Fruit fly (Drosophila melanogaster) whole organism, embryonic: Measurements from ENCODE around the gene Clamp.

Experiments
- Adf1 ChIP-seq: fragments of 200-800 bp; sonication (Bioruptor generic); IDR thresholded peaks from 2 replicates; pipeline ENCODE4 v1.3.6; 2022; ENCODE audit warnings: missing biosample characterization, missing genetic modification characterization
- Atf3 ChIP-seq: fragments of 200-800 bp; sonication (Bioruptor generic); optimal IDR thresholded peaks from 3 replicates; lab custom pipeline; 2016; ENCODE audit warnings: missing biosample characterization, missing genetic modification characterization
- CG10366 ChIP-seq: fragments of 200-800 bp; sonication (Bioruptor generic); IDR thresholded peaks from 2 replicates; pipeline ENCODE4 v1.3.6; 2022; ENCODE audit warnings: missing biosample characterization, missing genetic modification characterization
- CG10565 ChIP-seq: fragments of 200-800 bp; sonication (Bioruptor generic); optimal IDR thresholded peaks from 3 replicates; lab custom pipeline; 2016; ENCODE audit warnings: missing biosample characterization, mild to moderate bottlenecking, missing genetic modification characterization
- CG10654 ChIP-seq: fragments of 200-800 bp; sonication (Bioruptor generic); optimal IDR thresholded peaks from 2 replicates; lab custom pipeline; 2016; ENCODE audit warnings: missing biosample characterization, missing genetic modification characterization
- CG11560 ChIP-seq: fragments of 200-800 bp; sonication (Bioruptor generic); IDR thresholded peaks from 3 replicates; pipeline ENCODE4 v1.3.6; 2022; ENCODE audit warnings: missing biosample characterization, missing genetic modification characterization
- CG11696 ChIP-seq: fragments of 200-800 bp; sonication (Bioruptor generic); IDR thresholded peaks from 2 replicates; pipeline ENCODE4 v1.3.6; 2022; ENCODE audit warnings: missing biosample characterization, missing genetic modification characterization
- CG12942 ChIP-seq: fragments of 200-800 bp; sonication (Bioruptor generic); optimal IDR thresholded peaks from 3 replicates; lab custom pipeline; 2016; ENCODE audit warnings: missing biosample characterization, missing genetic modification characterization
- CG17328 ChIP-seq: fragments of 200-800 bp; sonication (Bioruptor generic); IDR thresholded peaks from 2 replicates; pipeline ENCODE4 v1.3.6; 2022; ENCODE audit warnings: missing biosample characterization, missing genetic modification characterization
- CG17829 ChIP-seq: fragments of 200-800 bp; optimal IDR thresholded peaks from 2 replicates; lab custom pipeline; 2019; ENCODE audit warnings: missing biosample characterization, mild to moderate bottlenecking, missing genetic modification characterization, moderate library complexity
- CG18476 ChIP-seq: fragments of 200-800 bp; sonication (Bioruptor generic); optimal IDR thresholded peaks from 2 replicates; lab custom pipeline; 2016; ENCODE audit warnings: missing biosample characterization, mild to moderate bottlenecking, missing genetic modification characterization
- CG18599 ChIP-seq: fragments of 200-800 bp; sonication (Bioruptor generic); optimal IDR thresholded peaks from 3 replicates; lab custom pipeline; 2017; ENCODE audit warnings: missing biosample characterization, missing genetic modification characterization, mild to moderate bottlenecking, moderate library complexity, missing genetic modification reagents
- CG4730 ChIP-seq: fragments of 200-800 bp; sonication (Bioruptor generic); IDR thresholded peaks from 2 replicates; pipeline ENCODE4 v1.3.6; 2022; ENCODE audit warnings: missing biosample characterization, missing genetic modification characterization
- CG6654 ChIP-seq: fragments of 200-800 bp; sonication (Bioruptor generic); optimal IDR thresholded peaks from 2 replicates; lab custom pipeline; 2017; ENCODE audit warnings: missing biosample characterization, mild to moderate bottlenecking, missing genetic modification characterization
- CG6791 ChIP-seq: fragments of 200-800 bp; sonication (Bioruptor generic); IDR thresholded peaks from 3 replicates; pipeline ENCODE4 v1.3.6; 2022; ENCODE audit warnings: missing biosample characterization, missing genetic modification characterization; ENCODE audit not compliant: partially characterized antibody
- CG6854 ChIP-seq: fragments of 200-800 bp; sonication (Bioruptor generic); optimal IDR thresholded peaks from 3 replicates; lab custom pipeline; 2017; ENCODE audit warnings: missing biosample characterization, mild to moderate bottlenecking, missing genetic modification characterization
- CG7556 ChIP-seq: fragments of 200-800 bp; sonication (Bioruptor generic); optimal IDR thresholded peaks from 2 replicates; lab custom pipeline; 2017; ENCODE audit warnings: missing biosample characterization, mild to moderate bottlenecking, missing genetic modification characterization
- Chrac-16 ChIP-seq: fragments of 200-800 bp; sonication (Bioruptor generic); optimal IDR thresholded peaks from 3 replicates; lab custom pipeline; 2016; ENCODE audit warnings: missing biosample characterization, missing genetic modification characterization
- Dfd ChIP-seq, 2 experiments: fragments of >200 bp; optimal IDR thresholded peaks; 2 replicates each; lab custom pipeline; 2017; ENCODE audit warnings: missing biosample characterization in 2 of 2, missing genetic modification characterization in 2 of 2
- Dip3 ChIP-seq: fragments of 200-800 bp; sonication (Bioruptor generic); optimal IDR thresholded peaks from 3 replicates; lab custom pipeline; 2016; ENCODE audit warnings: missing biosample characterization, missing genetic modification characterization
- Dll ChIP-seq: fragments of 200-800 bp; sonication (Bioruptor generic); IDR thresholded peaks from 4 replicates; pipeline ENCODE4 v1.3.6; 2022; ENCODE audit warnings: missing biosample characterization, missing genetic modification characterization; ENCODE audit not compliant: partially characterized antibody
- Doc3 ChIP-seq: fragments of 200-800 bp; sonication (Bioruptor generic); IDR thresholded peaks from 3 replicates; pipeline ENCODE4 v1.3.6; 2022; ENCODE audit warnings: missing biosample characterization, missing genetic modification characterization; ENCODE audit not compliant: partially characterized antibody
- Dref ChIP-seq: fragments of 200-800 bp; sonication (Bioruptor generic); IDR thresholded peaks from 2 replicates; pipeline ENCODE4 v1.3.6; 2022; ENCODE audit warnings: missing biosample characterization, missing genetic modification characterization
- E2f2 ChIP-seq: fragments of 200-800 bp; sonication (Bioruptor generic); IDR thresholded peaks from 2 replicates; pipeline ENCODE4 v1.3.6; 2022; ENCODE audit warnings: missing biosample characterization, missing genetic modification characterization
- Eip74EF ChIP-seq, 2 experiments: fragments of 200-800 bp in 1 of 2; fragments of >200 bp in 1 of 2; sonication (Bioruptor generic) in 1 of 2; optimal IDR thresholded peaks; 2 replicates each; lab custom pipeline; 2017 to 2019; ENCODE audit warnings: missing biosample characterization in 2 of 2, missing genetic modification characterization in 2 of 2, mild to moderate bottlenecking in 1 of 2, moderate library complexity in 1 of 2
- Nf-YC ChIP-seq: fragments of 200-800 bp; optimal IDR thresholded peaks from 3 replicates; lab custom pipeline; 2019; ENCODE audit warnings: missing biosample characterization, mild to moderate bottlenecking, missing genetic modification characterization, moderate library complexity
- Sin3A ChIP-seq: fragments of >200 bp; optimal IDR thresholded peaks from 2 replicates; lab custom pipeline; 2018
- Sox100B ChIP-seq: fragments of 200-800 bp; sonication (Bioruptor generic); optimal IDR thresholded peaks from 3 replicates; lab custom pipeline; 2018; ENCODE audit warnings: missing biosample characterization, mild to moderate bottlenecking, missing genetic modification characterization
- ash1 ChIP-seq: fragments of 200-800 bp; sonication (Bioruptor generic); optimal IDR thresholded peaks from 2 replicates; lab custom pipeline; 2018; ENCODE audit warnings: missing biosample characterization, mild to moderate bottlenecking, missing genetic modification characterization
- br ChIP-seq: fragments of >200 bp; optimal IDR thresholded peaks from 2 replicates; lab custom pipeline; 2017
- caup ChIP-seq: fragments of 200-800 bp; sonication (Bioruptor generic); optimal IDR thresholded peaks from 3 replicates; lab custom pipeline; 2017; ENCODE audit warnings: missing biosample characterization, mild to moderate bottlenecking, missing genetic modification characterization, moderate library complexity; ENCODE audit not compliant: severe bottlenecking
- crc ChIP-seq: fragments of 200-800 bp; sonication (Bioruptor generic); optimal IDR thresholded peaks from 2 replicates; lab custom pipeline; 2016; ENCODE audit warnings: missing biosample characterization, missing genetic modification characterization
- crol ChIP-seq: fragments of 200-800 bp; sonication (Bioruptor generic); IDR thresholded peaks from 2 replicates; pipeline ENCODE4 v1.3.6; 2022; ENCODE audit warnings: missing biosample characterization, missing genetic modification characterization
- da ChIP-seq: fragments of 200-800 bp; sonication (Bioruptor generic); optimal IDR thresholded peaks from 2 replicates; lab custom pipeline; 2016; ENCODE audit warnings: missing biosample characterization, missing genetic modification characterization
- dmrt99B ChIP-seq: fragments of 200-800 bp; sonication (Bioruptor generic); optimal IDR thresholded peaks from 2 replicates; lab custom pipeline; 2018; ENCODE audit warnings: missing biosample characterization, mild to moderate bottlenecking, missing genetic modification characterization, moderate library complexity
- jumu ChIP-seq: fragments of 200-800 bp; sonication (Bioruptor generic); optimal IDR thresholded peaks from 3 replicates; lab custom pipeline; 2016; ENCODE audit warnings: missing biosample characterization, missing genetic modification characterization
- kah ChIP-seq: fragments of 200-800 bp; sonication (Bioruptor generic); optimal IDR thresholded peaks from 2 replicates; lab custom pipeline; 2018; ENCODE audit warnings: missing biosample characterization, mild to moderate bottlenecking, missing genetic modification characterization
- nom ChIP-seq: fragments of 200-800 bp; sonication (Bioruptor generic); optimal IDR thresholded peaks from 2 replicates; lab custom pipeline; 2017; ENCODE audit warnings: missing biosample characterization, missing genetic modification characterization, mild to moderate bottlenecking, moderate library complexity, missing genetic modification reagents
- onecut ChIP-seq: fragments of 200-800 bp; sonication (Bioruptor generic); IDR thresholded peaks from 2 replicates; pipeline ENCODE4 v1.3.6; 2022; ENCODE audit warnings: missing biosample characterization, missing genetic modification characterization
- prd ChIP-seq, 3 experiments: fragments of >200 bp in 2 of 3; fragments of 200-800 bp in 1 of 3; sonication (Bioruptor generic) in 1 of 3; optimal IDR thresholded peaks in 2 of 3; IDR thresholded peaks in 1 of 3; 2 replicates in 2 of 3; 3 replicates in 1 of 3; pipeline versions ENCODE4 v1.3.6 to Lab custom; 2017 to 2022; ENCODE audit warnings: missing biosample characterization in 1 of 3, missing genetic modification characterization in 1 of 3
- ranshi ChIP-seq: fragments of 200-800 bp; sonication (Bioruptor generic); IDR thresholded peaks from 2 replicates; pipeline ENCODE4 v1.3.6; 2022; ENCODE audit warnings: missing biosample characterization, missing genetic modification characterization
- row ChIP-seq: fragments of 200-800 bp; sonication (Bioruptor generic); IDR thresholded peaks from 3 replicates; pipeline ENCODE4 v1.3.6; 2022; ENCODE audit warnings: missing biosample characterization, missing genetic modification characterization
- sc ChIP-seq, 3 experiments: fragments of >200 bp in 2 of 3; fragments of 200-800 bp in 1 of 3; sonication (Bioruptor generic) in 1 of 3; optimal IDR thresholded peaks; 2 replicates in 2 of 3; 3 replicates in 1 of 3; lab custom pipeline; 2017; ENCODE audit warnings: mild to moderate bottlenecking in 1 of 3, missing biosample characterization in 1 of 3, missing genetic modification characterization in 1 of 3, missing genetic modification reagents in 1 of 3
- schlank ChIP-seq: fragments of 200-800 bp; sonication (Bioruptor generic); optimal IDR thresholded peaks from 2 replicates; lab custom pipeline; 2018; ENCODE audit warnings: missing biosample characterization, mild to moderate bottlenecking, missing genetic modification characterization
- slp2 ChIP-seq: fragments of 200-800 bp; sonication (Bioruptor generic); optimal IDR thresholded peaks from 2 replicates; lab custom pipeline; 2016; ENCODE audit warnings: missing biosample characterization, missing genetic modification characterization
- tll ChIP-seq, 2 experiments: fragments of 200-800 bp in 1 of 2; fragments of >200 bp in 1 of 2; sonication (Bioruptor generic) in 1 of 2; optimal IDR thresholded peaks; 2 replicates each; lab custom pipeline; 2017 to 2019; ENCODE audit warnings: missing biosample characterization in 2 of 2, missing genetic modification characterization in 2 of 2, mild to moderate bottlenecking in 1 of 2, moderate library complexity in 1 of 2
- usp ChIP-seq: fragments of >200 bp; optimal IDR thresholded peaks from 2 replicates; lab custom pipeline; 2017; ENCODE audit warnings: missing biosample characterization, missing genetic modification characterization
- wek ChIP-seq: fragments of 200-800 bp; sonication (Bioruptor generic); optimal IDR thresholded peaks from 3 replicates; lab custom pipeline; 2018; ENCODE audit warnings: missing biosample characterization, mild to moderate bottlenecking, missing genetic modification characterization, moderate library complexity
- zfh2 ChIP-seq: fragments of 200-800 bp; sonication (Bioruptor generic); optimal IDR thresholded peaks from 2 replicates; lab custom pipeline; 2016; ENCODE audit warnings: missing biosample characterization, missing genetic modification characterization

Clamp gene

DNA sequence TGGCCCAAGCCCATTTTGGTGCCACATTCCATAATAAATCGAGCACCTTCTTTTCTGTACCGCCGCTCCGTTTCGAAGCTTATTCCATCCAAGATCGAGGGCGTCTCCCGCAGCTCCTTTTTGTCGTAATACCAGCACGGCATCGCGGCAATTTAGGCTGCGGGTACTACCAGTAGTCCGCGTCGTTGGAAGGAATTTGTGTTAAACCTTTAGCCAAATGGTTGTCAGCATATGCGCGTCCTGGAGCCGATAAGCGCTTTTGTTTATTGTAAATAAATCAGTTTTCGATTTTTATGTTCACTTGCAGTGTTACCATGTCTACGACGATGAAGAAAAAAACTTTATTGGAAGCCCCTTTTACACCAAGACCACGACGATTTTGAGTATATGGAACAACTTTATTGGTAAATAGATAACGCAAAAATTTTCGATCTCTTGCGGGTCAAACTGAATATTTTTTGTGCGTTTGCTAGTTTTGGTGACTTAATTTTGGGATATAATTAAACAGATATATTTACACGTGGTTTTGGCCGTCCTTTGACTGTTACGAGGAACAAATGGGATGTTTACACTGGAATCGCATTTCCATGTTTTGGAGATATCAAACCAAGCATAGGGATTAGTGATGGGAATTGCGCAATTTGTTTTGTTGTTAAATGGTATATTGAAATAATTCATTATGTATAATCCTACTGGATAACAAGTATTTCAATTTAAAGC lies 39.2 kb downstream of the Clamp start, which contains the start of gene CycK (continued):
- TF ChIP-seq CG12942 (GFP tag; lab: Kevin White, UChicago) (no peak), Doc3 (GFP tag; lab: Robert Waterston, UW) (no peak), Sox100B (GFP tag; lab: Kevin White, UChicago) (no peak), CG10565 (GFP tag; lab: Kevin White, UChicago) (no peak), crol (no peak), E2f2 (GFP tag; lab: Robert Waterston, UW) (no peak), zfh2 (GFP tag; lab: Kevin White, UChicago) (no peak), da (GFP tag; lab: Kevin White, UChicago) (no peak), CG18599 (no peak), sc (optimal IDR thresholded peaks at IDR 0.05; lab: Kevin White, UChicago) (no peak), sc (GFP tag; optimal IDR thresholded peaks at IDR 0.05; lab: Kevin White, UChicago) (no peak), CG6854 (GFP tag; lab: Kevin White, UChicago) (no peak), dmrt99B (tag; lab: Kevin White, UChicago) (no peak), Adf1 (GFP tag; lab: Robert Waterston, UW) (no peak), CG6791 (no peak), prd (optimal IDR thresholded peaks at IDR 0.05; lab: Kevin White, UChicago) (no peak), prd (GFP tag; IDR thresholded peaks at IDR 0.05; lab: Robert Waterston, UW) (peak; percentile 43; the same call in 1 of the 3 replicates), crc (GFP tag; lab: Kevin White, UChicago) (no peak), usp (GFP tag; lab: Kevin White, UChicago) (no peak), CG6654 (no peak), CG4730 (GFP tag; lab: Robert Waterston, UW) (no peak), CG10654 (GFP tag; lab: Kevin White, UChicago) (no peak), kah (no peak), Dll (GFP tag; lab: Robert Waterston, UW) (no peak), schlank (tag; lab: Kevin White, UChicago) (no peak), ash1 (no peak), CG10366 (no peak), CG11560 (tag; lab: Robert Waterston, UW) (no peak), CG17328 (no peak), nom (GFP tag; lab: Kevin White, UChicago) (no peak), CG18476 (GFP tag; lab: Kevin White, UChicago) (no peak), CG11696 (GFP tag; lab: Robert Waterston, UW) (no peak), Atf3 (GFP tag; lab: Kevin White, UChicago) (peak; percentile 8), tll (GFP tag; optimal IDR thresholded peaks at IDR 0.05; lab: Kevin White, UChicago) (no peak), caup (no peak), Chrac-16 (GFP tag; lab: Kevin White, UChicago) (no peak), Nf-YC (tag; lab: Kevin White, UChicago) (no peak), slp2 (GFP tag; lab: Kevin White, UChicago) (no peak), CG17829 (tag; lab: Kevin White, UChicago) (peak; percentile 1), Eip74EF (GFP tag; optimal IDR thresholded peaks at IDR 0.05; lab: Kevin White, UChicago) (no peak), wek (peak; percentile 51), Dip3 (GFP tag; lab: Kevin White, UChicago) (peak; percentile 4), br (lab: Kevin White, UChicago) (no peak), jumu (peak; percentile 9), Dref (GFP tag; lab: Robert Waterston, UW) (no peak), Sin3A (peak; percentile 45), Dfd (GFP tag; optimal IDR thresholded peaks at IDR 0.05; lab: Kevin White, UChicago) (peak in 1 of 2 experiments; percentile 29), onecut (GFP tag; lab: Robert Waterston, UW) (no peak), row (GFP tag; lab: Robert Waterston, UW) (peak; percentile 84), CG7556 (GFP tag; lab: Kevin White, UChicago) (no peak), ranshi (GFP tag; lab: Robert Waterston, UW) (no peak)
